Fruit fly (Drosophila melanogaster): Measurements from ENCODE around the gene Gs1.

Gene Gs1

dm6 chr2L:182360-183144, 50.7 kb downstream of the Gs1 start:
- TF ChIP-seq MBD-R2 (GFP tag; IDR thresholded peaks at IDR 0.05) = peak; percentile 45; the same call in 1 of the 2 replicates
- TF ChIP-seq trh (GFP tag; optimal IDR thresholded peaks at IDR 0.05) = no peak
- no peak for TF ChIP-seq z (GFP tag; IDR thresholded peaks at IDR 0.05)
- no peak for TF ChIP-seq CG14050 (GFP tag; IDR thresholded peaks at IDR 0.05)
- TF ChIP-seq fd102C (GFP tag; optimal IDR thresholded peaks at IDR 0.05) = no peak
- TF ChIP-seq B-H1 (GFP tag; IDR thresholded peaks at IDR 0.05) = no peak
- TF ChIP-seq Hmr (GFP tag; optimal IDR thresholded peaks at IDR 0.05) = peak; percentile 48
- TF ChIP-seq CG18764 (GFP tag; optimal IDR thresholded peaks at IDR 0.05) = no peak
- TF ChIP-seq hbn (GFP tag; IDR thresholded peaks at IDR 0.05; ENCODE audit: partially characterized antibody) = no peak
- TF ChIP-seq CG10431 (GFP tag; optimal IDR thresholded peaks at IDR 0.05) = no peak
- no peak for TF ChIP-seq CG1233 (GFP tag; optimal IDR thresholded peaks at IDR 0.05)
- TF ChIP-seq ato (GFP tag; IDR thresholded peaks at IDR 0.05; ENCODE audit: partially characterized antibody) = peak; percentile 20; the same call in 1 of the 2 replicates
- no peak for TF ChIP-seq zfh2 (GFP tag; optimal IDR thresholded peaks at IDR 0.05)
- TF ChIP-seq CG7556 (GFP tag; optimal IDR thresholded peaks at IDR 0.05) = no peak
- TF ChIP-seq CG12104 (GFP tag; optimal IDR thresholded peaks at IDR 0.05) = no peak
- TF ChIP-seq sisA (GFP tag; IDR thresholded peaks at IDR 0.05) = no peak
- TF ChIP-seq Side (GFP tag; optimal IDR thresholded peaks at IDR 0.05) = no peak
- no peak for TF ChIP-seq H15 (GFP tag; IDR thresholded peaks at IDR 0.05)
- no peak for TF ChIP-seq CG18262 (tag; optimal IDR thresholded peaks at IDR 0.05)
- no peak for TF ChIP-seq CG8281 (tag; optimal IDR thresholded peaks at IDR 0.05)
- TF ChIP-seq Poxn (GFP tag; IDR thresholded peaks at IDR 0.05) = no peak
- no peak for TF ChIP-seq Hey (tag; optimal IDR thresholded peaks at IDR 0.05)
- no peak for TF ChIP-seq emc (GFP tag; optimal IDR thresholded peaks at IDR 0.05)
- peak; percentile 41 for TF ChIP-seq pzg (GFP tag; optimal IDR thresholded peaks at IDR 0.05)
- TF ChIP-seq CG10979 (tag; optimal IDR thresholded peaks at IDR 0.05) = no peak
- peak; percentile 28 for TF ChIP-seq CG2712 (tag; optimal IDR thresholded peaks at IDR 0.05)
- no peak for TF ChIP-seq jing (GFP tag; optimal IDR thresholded peaks at IDR 0.05)
- TF ChIP-seq dm (GFP tag; optimal IDR thresholded peaks at IDR 0.05) = peak; percentile 2
- no peak for TF ChIP-seq en (GFP tag; optimal IDR thresholded peaks at IDR 0.05)
- TF ChIP-seq esg (GFP tag; conservative IDR thresholded peaks at IDR 0.05) = no peak
- no peak for TF ChIP-seq pum (GFP tag; optimal IDR thresholded peaks at IDR 0.05)
- TF ChIP-seq Dip3 (GFP tag; optimal IDR thresholded peaks at IDR 0.05) = no peak
- TF ChIP-seq ewg (GFP tag; optimal IDR thresholded peaks at IDR 0.05) = no peak
- TF ChIP-seq ham (GFP tag; IDR thresholded peaks at IDR 0.05) = no peak
- TF ChIP-seq sens (GFP tag) = peak; percentile 31
- TF ChIP-seq CHES-1-like (GFP tag; optimal IDR thresholded peaks at IDR 0.05) = peak; percentile 40
- TF ChIP-seq cg (GFP tag; optimal IDR thresholded peaks at IDR 0.05) = peak; percentile 93
- no peak; the same call in 1 of the 2 replicates for TF ChIP-seq CG6689 (GFP tag; IDR thresholded peaks at IDR 0.05)
- TF ChIP-seq Lim3 (GFP tag; IDR thresholded peaks at IDR 0.05) = no peak
- TF ChIP-seq sens-2 (GFP tag; IDR thresholded peaks at IDR 0.05) = no peak
- TF ChIP-seq Oli (tag; optimal IDR thresholded peaks at IDR 0.05) = no peak
- no peak for TF ChIP-seq CG12744 (GFP tag; optimal IDR thresholded peaks at IDR 0.05)
- no peak for TF ChIP-seq CkIIα-i1 (GFP tag; IDR thresholded peaks at IDR 0.05)
- TF ChIP-seq HHEX (GFP tag; optimal IDR thresholded peaks at IDR 0.05) = no peak
- TF ChIP-seq bowl (GFP tag; IDR thresholded peaks at IDR 0.05) = no peak
- TF ChIP-seq Bgb (GFP tag; IDR thresholded peaks at IDR 0.05; ENCODE audit: partially characterized antibody) = peak; percentile 60; the same call in 1 of the 2 replicates
- TF ChIP-seq CG32767 (GFP tag; IDR thresholded peaks at IDR 0.05) = no peak
- no peak for TF ChIP-seq ATbp (GFP tag; optimal IDR thresholded peaks at IDR 0.05)
- TF ChIP-seq Drgx (GFP tag; IDR thresholded peaks at IDR 0.05) = no peak; the same call in 1 of the 2 replicates
- TF ChIP-seq Atf-2 (GFP tag; optimal IDR thresholded peaks at IDR 0.05) = no peak
- TF ChIP-seq CG10462 (GFP tag; optimal IDR thresholded peaks at IDR 0.05) = no peak

All from whole organism, embryonic.